Worm (Caenorhabditis elegans) whole organism, midembryonic: ENCODE measurements around the gene pigm-1.

ENCODE experiments used
- T22C8.4 ChIP-seq: fragments of 200-800 bp; sonication (Bioruptor generic); IDR thresholded peaks from 2 replicates; pipeline ENCODE4 v1.3.6; 2022; ENCODE audit warnings: missing genetic modification characterization, missing compliant biosample characterization
- cog-1 ChIP-seq: sonication (generic microtip); optimal IDR thresholded peaks from 2 replicates; lab custom pipeline; 2016; ENCODE audit warnings: missing genetic modification characterization, missing compliant biosample characterization
- flt-1 ChIP-seq: fragments of 200-800 bp; sonication (Bioruptor generic); IDR thresholded peaks from 2 replicates; pipeline ENCODE4 v1.3.6; 2022; ENCODE audit warnings: missing genetic modification characterization, missing compliant biosample characterization
- klf-2 ChIP-seq: fragments of 200-800 bp; sonication (Bioruptor generic); conservative IDR thresholded peaks from 2 replicates; pipeline ENCODE4 v1.3.6; 2022; ENCODE audit warnings: missing genetic modification reagents, missing genetic modification characterization, missing compliant biosample characterization
- ref-1 ChIP-seq: fragments of 200-800 bp; sonication (Bioruptor generic); conservative IDR thresholded peaks from 2 replicates; pipeline ENCODE4 v1.3.6; 2022; ENCODE audit warnings: missing genetic modification reagents, missing genetic modification characterization, missing compliant biosample characterization
- tab-1 ChIP-seq: fragments of 200-800 bp; sonication (Bioruptor generic); IDR thresholded peaks from 2 replicates; pipeline ENCODE4 v1.3.6; 2022; ENCODE audit warnings: missing genetic modification characterization, missing compliant biosample characterization
- ztf-23 ChIP-seq: fragments of 200-800 bp; sonication (Bioruptor generic); IDR thresholded peaks from 2 replicates; pipeline ENCODE4 v1.3.6; 2022; ENCODE audit warnings: missing genetic modification reagents, missing genetic modification characterization, missing compliant biosample characterization
- ztf-29 ChIP-seq: fragments of 200-800 bp; sonication (Bioruptor generic); IDR thresholded peaks from 2 replicates; pipeline ENCODE4 v1.3.6; 2022; ENCODE audit warnings: missing genetic modification reagents, missing genetic modification characterization, missing compliant biosample characterization

ce11 chrII:11343300-11343869 is 4.9 kb upstream of the pigm-1 start, which contains the start of gene lgc-20:
- no peak for TF ChIP-seq ztf-23 (GFP tag; lab: Robert Waterston, UW)
- no peak for TF ChIP-seq T22C8.4
- no peak for TF ChIP-seq tab-1
- no peak for TF ChIP-seq ztf-29 (GFP tag; lab: Robert Waterston, UW)
- TF ChIP-seq klf-2 (GFP tag; lab: Robert Waterston, UW) = no peak
- TF ChIP-seq cog-1 (tag; lab: Kevin White, UChicago) = no peak
- no peak for TF ChIP-seq flt-1 (GFP tag; lab: Robert Waterston, UW)
- no peak for TF ChIP-seq ref-1 (GFP tag; lab: Robert Waterston, UW)
